Worm (Caenorhabditis elegans): ENCODE measurements around the gene bath-37.

DNA sequence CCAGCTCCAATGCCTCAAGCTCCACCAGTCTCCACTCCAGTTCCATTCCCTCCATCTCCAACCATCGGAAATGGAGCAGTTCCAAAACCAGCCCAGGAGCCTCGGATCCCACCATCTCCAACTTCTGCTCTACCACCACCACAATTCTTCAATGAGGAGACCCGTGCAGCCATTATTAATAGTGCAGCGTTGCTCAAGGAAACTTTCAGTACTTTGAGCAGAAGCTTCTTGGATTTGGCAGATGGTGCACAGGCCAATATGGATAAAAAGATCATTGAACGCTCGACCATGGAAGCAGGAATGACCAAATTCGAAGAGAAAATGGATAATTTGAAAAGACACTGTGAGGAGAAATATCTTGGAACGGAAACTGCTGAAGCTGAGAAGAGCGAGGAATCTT lies 33.3 kb upstream of the bath-37 start:
- TF ChIP-seq elt-3 (tag; optimal IDR thresholded peaks at IDR 0.05): no peak
- no peak for TF ChIP-seq aly-2 (tag; optimal IDR thresholded peaks at IDR 0.05)
- TF ChIP-seq ceh-82 (tag; optimal IDR thresholded peaks at IDR 0.05): no peak
- TF ChIP-seq lsy-2 (tag; optimal IDR thresholded peaks at IDR 0.05): no peak
- no peak for TF ChIP-seq dmd-4 (tag; optimal IDR thresholded peaks at IDR 0.05)
